Worm (Caenorhabditis elegans): ENCODE results near the gene F35C5.3.
A peak's percentile ranks its signal among the peaks of the same experiment; 100 is the strongest.

ce11 chrII:12878697-12879096 lies 9.9 kb upstream of the F35C5.3 start:
- peak; percentile 24 for TF ChIP-seq egl-27 (tag; optimal IDR thresholded peaks at IDR 0.05)
- no peak for TF ChIP-seq R02D3.7 (tag; optimal IDR thresholded peaks at IDR 0.05)
- peak in 1 of 2 experiments; percentile 50 for TF ChIP-seq lsy-2 (tag; optimal IDR thresholded peaks at IDR 0.05)
- no peak for TF ChIP-seq dmd-4 (tag; optimal IDR thresholded peaks at IDR 0.05)
- TF ChIP-seq ama-1 (optimal IDR thresholded peaks at IDR 0.05), result no peak

Measured in whole organism, L2 larva.